Worm (Caenorhabditis elegans) whole organism, midembryonic: ENCODE measurements around the gene clec-66.

Source experiments
- flt-1 ChIP-seq: fragments of 200-800 bp; sonication (Bioruptor generic); IDR thresholded peaks from 2 replicates; pipeline ENCODE4 v1.3.6; 2022; ENCODE audit warnings: missing genetic modification characterization, missing compliant biosample characterization
- med-1 ChIP-seq: sonication (generic microtip); optimal IDR thresholded peaks from 2 replicates; lab custom pipeline; 2017; ENCODE audit warnings: missing genetic modification characterization, mild to moderate bottlenecking, missing compliant biosample characterization, antibody characterized with exemption, missing genetic modification reagents; ENCODE audit not compliant: insufficient read depth

DNA sequence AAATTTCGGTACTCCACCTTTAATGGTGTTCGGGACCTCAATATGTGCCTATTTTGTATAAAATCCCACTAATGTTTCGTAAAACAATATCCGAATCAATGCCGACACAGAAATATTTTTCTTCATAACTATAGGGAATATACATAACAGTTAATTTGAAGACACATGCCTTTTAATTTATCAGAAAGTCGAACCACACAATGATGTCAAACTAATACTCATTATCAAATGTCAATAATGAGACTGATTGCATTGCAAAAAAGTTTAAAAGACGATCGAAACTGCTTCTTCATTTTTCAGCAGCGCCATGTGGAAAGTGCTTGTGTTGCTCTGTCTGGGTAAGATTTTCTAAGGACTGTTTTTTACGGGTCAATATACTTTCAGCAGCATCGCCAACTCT is 3.2 kb upstream of the clec-66 start, which contains the start of gene clec-65:
- TF ChIP-seq flt-1 (GFP tag; lab: Robert Waterston, UW): no peak
- no peak for TF ChIP-seq med-1 (GFP tag; lab: Kevin White, UChicago)
